Fruit fly (Drosophila melanogaster) whole organism, embryonic: Measurements from ENCODE around the gene gro.

ENCODE experiments used
- Antp ChIP-seq: fragments of 200-800 bp; sonication (Bioruptor generic); optimal IDR thresholded peaks from 3 replicates; lab custom pipeline; 2016; ENCODE audit warnings: missing biosample characterization, missing genetic modification characterization
- Bdp1 ChIP-seq: fragments of 200-800 bp; sonication (Bioruptor generic); optimal IDR thresholded peaks from 3 replicates; lab custom pipeline; 2016; ENCODE audit warnings: missing biosample characterization, missing genetic modification characterization
- Blimp-1 ChIP-seq: fragments of 200-800 bp; sonication (Bioruptor generic); optimal IDR thresholded peaks from 3 replicates; lab custom pipeline; 2018; ENCODE audit warnings: missing biosample characterization, missing genetic modification characterization, mild to moderate bottlenecking, moderate library complexity, missing genetic modification reagents
- C15 ChIP-seq: fragments of 200-800 bp; sonication (Bioruptor generic); IDR thresholded peaks from 3 replicates; pipeline ENCODE4 v1.3.6; 2022; ENCODE audit warnings: missing biosample characterization, missing genetic modification characterization
- CG10147 ChIP-seq: fragments of 200-800 bp; sonication (Bioruptor generic); optimal IDR thresholded peaks from 2 replicates; lab custom pipeline; 2019; ENCODE audit warnings: missing biosample characterization, mild to moderate bottlenecking, missing genetic modification characterization, moderate library complexity
- CG1024 ChIP-seq: fragments of 200-800 bp; sonication (Bioruptor generic); IDR thresholded peaks from 2 replicates; pipeline ENCODE4 v1.3.6; 2022; ENCODE audit warnings: missing biosample characterization, missing genetic modification characterization
- CG10431 ChIP-seq: fragments of 200-800 bp; sonication (Bioruptor generic); optimal IDR thresholded peaks from 3 replicates; lab custom pipeline; 2018; ENCODE audit warnings: missing biosample characterization, mild to moderate bottlenecking, missing genetic modification characterization
- CG10543 ChIP-seq: fragments of 200-800 bp; sonication (Bioruptor generic); optimal IDR thresholded peaks from 3 replicates; lab custom pipeline; 2017; ENCODE audit warnings: missing biosample characterization, mild to moderate bottlenecking, missing genetic modification characterization, moderate library complexity
- CG10654 ChIP-seq: fragments of 200-800 bp; sonication (Bioruptor generic); optimal IDR thresholded peaks from 2 replicates; lab custom pipeline; 2016; ENCODE audit warnings: missing biosample characterization, missing genetic modification characterization
- CG12659 ChIP-seq: fragments of 200-800 bp; sonication (Bioruptor generic); optimal IDR thresholded peaks from 3 replicates; lab custom pipeline; 2017; ENCODE audit warnings: mild to moderate bottlenecking, missing biosample characterization, missing genetic modification reagents, missing genetic modification characterization
- CG12769 ChIP-seq: fragments of 200-800 bp; sonication (Bioruptor generic); optimal IDR thresholded peaks from 2 replicates; lab custom pipeline; 2019; ENCODE audit warnings: missing biosample characterization, mild to moderate bottlenecking, missing genetic modification characterization, moderate library complexity
- CG14965 ChIP-seq: fragments of 200-800 bp; sonication (Bioruptor generic); optimal IDR thresholded peaks from 2 replicates; lab custom pipeline; 2016; ENCODE audit warnings: missing biosample characterization, missing genetic modification characterization, borderline replicate concordance
- CG15269 ChIP-seq: fragments of 200-800 bp; sonication (Bioruptor generic); optimal IDR thresholded peaks from 2 replicates; lab custom pipeline; 2018; ENCODE audit warnings: missing biosample characterization, mild to moderate bottlenecking, missing genetic modification characterization, moderate library complexity
- CG15514 ChIP-seq: fragments of 200-800 bp; sonication (Bioruptor generic); optimal IDR thresholded peaks from 3 replicates; lab custom pipeline; 2017; ENCODE audit warnings: missing biosample characterization, missing genetic modification characterization, mild to moderate bottlenecking, moderate library complexity, missing genetic modification reagents
- CG1603 ChIP-seq: fragments of 200-800 bp; sonication (Bioruptor generic); optimal IDR thresholded peaks from 2 replicates; lab custom pipeline; 2019; ENCODE audit warnings: missing biosample characterization, mild to moderate bottlenecking, missing genetic modification characterization, moderate library complexity
- CG17912 ChIP-seq: fragments of 200-800 bp; sonication (Bioruptor generic); optimal IDR thresholded peaks from 2 replicates; lab custom pipeline; 2018; ENCODE audit warnings: missing biosample characterization, mild to moderate bottlenecking, missing genetic modification characterization
- CG18764 ChIP-seq: fragments of 200-800 bp; sonication (Bioruptor generic); optimal IDR thresholded peaks from 3 replicates; lab custom pipeline; 2016; ENCODE audit warnings: missing biosample characterization, missing genetic modification characterization
- CG2116 ChIP-seq: fragments of 200-800 bp; sonication (Bioruptor generic); optimal IDR thresholded peaks from 3 replicates; lab custom pipeline; 2018; ENCODE audit warnings: missing biosample characterization, mild to moderate bottlenecking, missing genetic modification characterization
- CG30431 ChIP-seq: fragments of 200-800 bp; sonication (Bioruptor generic); optimal IDR thresholded peaks from 2 replicates; lab custom pipeline; 2017; ENCODE audit warnings: missing biosample characterization, missing genetic modification characterization
- CG3281 ChIP-seq: fragments of 200-800 bp; sonication (Bioruptor generic); optimal IDR thresholded peaks from 3 replicates; lab custom pipeline; 2017; ENCODE audit warnings: missing biosample characterization, mild to moderate bottlenecking, missing genetic modification characterization
- CG34224 ChIP-seq: fragments of 200-800 bp; sonication (Bioruptor generic); IDR thresholded peaks from 3 replicates; pipeline ENCODE4 v1.3.6; 2022; ENCODE audit warnings: missing biosample characterization, missing genetic modification characterization; ENCODE audit not compliant: partially characterized antibody
- CG3847 ChIP-seq: fragments of 200-800 bp; sonication (Bioruptor generic); IDR thresholded peaks from 2 replicates; pipeline ENCODE4 v1.3.6; 2022; ENCODE audit warnings: missing biosample characterization, missing genetic modification characterization
- CG4282 ChIP-seq: fragments of 200-800 bp; sonication (Bioruptor generic); optimal IDR thresholded peaks from 2 replicates; lab custom pipeline; 2016; ENCODE audit warnings: missing biosample characterization, missing genetic modification characterization
- CG4360 ChIP-seq: fragments of 200-800 bp; sonication (Bioruptor generic); IDR thresholded peaks from 2 replicates; pipeline ENCODE4 v1.3.6; 2022; ENCODE audit warnings: missing biosample characterization, missing genetic modification characterization
- CG5953 ChIP-seq: fragments of 200-800 bp; sonication (Bioruptor generic); IDR thresholded peaks from 2 replicates; pipeline ENCODE4 v1.3.6; 2022; ENCODE audit warnings: missing biosample characterization, missing genetic modification characterization
- CG8290 ChIP-seq, 3 experiments: fragments of 200-800 bp; sonication (Bioruptor generic); optimal IDR thresholded peaks; 2 replicates each; lab custom pipeline; 2016 to 2019; ENCODE audit warnings: missing biosample characterization in 3 of 3, missing genetic modification characterization in 3 of 3, mild to moderate bottlenecking in 2 of 3, moderate library complexity in 1 of 3
- CG8359 ChIP-seq: fragments of 200-800 bp; sonication (Bioruptor generic); optimal IDR thresholded peaks from 2 replicates; lab custom pipeline; 2017; ENCODE audit warnings: missing biosample characterization, mild to moderate bottlenecking, missing genetic modification characterization, borderline replicate concordance
- Dad ChIP-seq: fragments of 200-800 bp; sonication (Bioruptor generic); optimal IDR thresholded peaks from 3 replicates; lab custom pipeline; 2016; ENCODE audit warnings: missing biosample characterization, missing genetic modification characterization
- Hey ChIP-seq: fragments of 200-800 bp; sonication (Bioruptor generic); optimal IDR thresholded peaks from 3 replicates; lab custom pipeline; 2018; ENCODE audit warnings: missing biosample characterization, mild to moderate bottlenecking, missing genetic modification characterization
- Neu2 ChIP-seq: fragments of 200-800 bp; sonication (Bioruptor generic); optimal IDR thresholded peaks from 3 replicates; lab custom pipeline; 2016; ENCODE audit warnings: missing biosample characterization, missing genetic modification characterization, borderline replicate concordance
- Optix ChIP-seq: fragments of 200-800 bp; sonication (Bioruptor generic); IDR thresholded peaks from 3 replicates; pipeline ENCODE4 v1.3.6; 2022; ENCODE audit warnings: missing biosample characterization, missing genetic modification characterization
- PHDP ChIP-seq: fragments of 200-800 bp; sonication (Bioruptor generic); optimal IDR thresholded peaks from 3 replicates; lab custom pipeline; 2018; ENCODE audit warnings: missing biosample characterization, mild to moderate bottlenecking, missing genetic modification characterization, moderate library complexity
- Ptx1 ChIP-seq: fragments of 200-800 bp; sonication (Bioruptor generic); IDR thresholded peaks from 2 replicates; pipeline ENCODE4 v1.3.6; 2022; ENCODE audit warnings: missing biosample characterization, missing genetic modification characterization
- Tbp ChIP-seq: fragments of >200 bp; optimal IDR thresholded peaks from 2 replicates; lab custom pipeline; 2018; ENCODE audit warnings: missing biosample characterization, missing genetic modification characterization
- chif ChIP-seq, 2 experiments: fragments of 200-800 bp; sonication (Bioruptor generic); optimal IDR thresholded peaks; 3 replicates each; lab custom pipeline; 2016; ENCODE audit warnings: missing biosample characterization in 2 of 2, missing genetic modification characterization in 2 of 2
- chm ChIP-seq: fragments of 200-800 bp; sonication (Bioruptor generic); IDR thresholded peaks from 2 replicates; pipeline ENCODE4 v1.3.6; 2022; ENCODE audit warnings: missing biosample characterization, missing genetic modification characterization
- crc ChIP-seq: fragments of 200-800 bp; sonication (Bioruptor generic); optimal IDR thresholded peaks from 2 replicates; lab custom pipeline; 2016; ENCODE audit warnings: missing biosample characterization, missing genetic modification characterization
- en ChIP-seq: fragments of 200-800 bp; sonication (Bioruptor generic); optimal IDR thresholded peaks from 2 replicates; lab custom pipeline; 2016; ENCODE audit warnings: missing biosample characterization, missing genetic modification characterization
- fu2 ChIP-seq: fragments of 200-800 bp; sonication (Bioruptor generic); optimal IDR thresholded peaks from 2 replicates; lab custom pipeline; 2016; ENCODE audit warnings: missing biosample characterization, missing genetic modification characterization
- gcm ChIP-seq: fragments of 200-800 bp; sonication (Bioruptor generic); optimal IDR thresholded peaks from 2 replicates; lab custom pipeline; 2019; ENCODE audit warnings: missing biosample characterization, mild to moderate bottlenecking, missing genetic modification characterization, moderate library complexity
- jigr1 ChIP-seq: fragments of 200-800 bp; sonication (Bioruptor generic); IDR thresholded peaks from 3 replicates; pipeline ENCODE4 v1.3.6; 2022; ENCODE audit warnings: missing biosample characterization, missing genetic modification characterization
- kah ChIP-seq: fragments of 200-800 bp; sonication (Bioruptor generic); optimal IDR thresholded peaks from 2 replicates; lab custom pipeline; 2018; ENCODE audit warnings: missing biosample characterization, mild to moderate bottlenecking, missing genetic modification characterization
- kay ChIP-seq: fragments of 200-800 bp; sonication (Bioruptor generic); optimal IDR thresholded peaks from 2 replicates; lab custom pipeline; 2016; ENCODE audit warnings: missing biosample characterization, missing genetic modification characterization
- lmd ChIP-seq: fragments of 200-800 bp; sonication (Bioruptor generic); IDR thresholded peaks from 2 replicates; pipeline ENCODE4 v1.3.6; 2022; ENCODE audit warnings: missing biosample characterization, missing genetic modification characterization
- lola ChIP-seq, 3 experiments: fragments of >200 bp in 2 of 3; fragments of 200-800 bp in 1 of 3; sonication (Bioruptor generic) in 1 of 3; optimal IDR thresholded peaks; 2 replicates each; lab custom pipeline; 2017 to 2019; ENCODE audit warnings: missing biosample characterization in 3 of 3, missing genetic modification characterization in 3 of 3, mild to moderate bottlenecking in 1 of 3, moderate library complexity in 1 of 3
- run ChIP-seq: fragments of 200-800 bp; sonication (Bioruptor generic); optimal IDR thresholded peaks from 3 replicates; lab custom pipeline; 2018; ENCODE audit warnings: missing biosample characterization, mild to moderate bottlenecking, missing genetic modification characterization
- sens ChIP-seq: fragments of 200-800 bp; sonication (Bioruptor generic); peaks from one replicate; lab custom pipeline; 2016; ENCODE audit warnings: missing biosample characterization, missing genetic modification characterization
- stc ChIP-seq: fragments of 200-800 bp; sonication (Bioruptor generic); IDR thresholded peaks from 2 replicates; pipeline ENCODE4 v1.3.6; 2022; ENCODE audit warnings: missing biosample characterization, missing genetic modification characterization
- twi ChIP-seq: fragments of 200-800 bp; optimal IDR thresholded peaks from 2 replicates; lab custom pipeline; 2019; ENCODE audit warnings: missing biosample characterization, mild to moderate bottlenecking, missing genetic modification characterization, moderate library complexity
- wdn ChIP-seq: fragments of 200-800 bp; sonication (Bioruptor generic); IDR thresholded peaks from 2 replicates; pipeline ENCODE4 v1.3.6; 2022; ENCODE audit warnings: missing biosample characterization, missing genetic modification characterization
- zen2 ChIP-seq: fragments of 200-800 bp; sonication (Bioruptor generic); IDR thresholded peaks from 3 replicates; pipeline ENCODE4 v1.3.6; 2022; ENCODE audit warnings: missing biosample characterization, missing genetic modification characterization; ENCODE audit not compliant: partially characterized antibody

gro gene

DNA sequence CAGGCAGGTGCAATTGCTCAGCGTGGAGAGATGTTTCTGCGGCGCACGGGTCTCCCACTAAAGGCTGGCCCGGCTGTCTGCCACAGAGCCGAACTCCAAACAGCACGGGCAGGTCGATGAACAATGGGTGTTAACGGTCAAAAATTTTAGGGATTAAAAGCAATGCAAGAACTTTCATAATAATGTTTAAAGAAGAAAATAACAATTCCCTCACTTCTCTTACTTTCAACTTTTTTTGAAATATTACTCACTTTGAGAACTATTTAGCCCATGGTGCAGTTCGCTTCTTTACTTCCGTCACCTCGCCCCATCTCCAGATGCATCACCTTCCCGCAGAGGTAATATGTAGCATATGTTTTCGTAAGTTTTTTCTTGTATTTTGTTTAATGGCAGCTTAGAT lies 30.9 kb downstream of the gro start (continued):
- TF ChIP-seq gcm (GFP tag; lab: Kevin White, UChicago) (no peak), Blimp-1 (GFP tag; lab: Kevin White, UChicago) (peak; percentile 41), C15 (GFP tag; lab: Robert Waterston, UW) (no peak), CG30431 (GFP tag; lab: Kevin White, UChicago) (no peak), lmd (GFP tag; lab: Robert Waterston, UW) (peak; percentile 44; the same call in 1 of the 2 replicates), sens (GFP tag; lab: Kevin White, UChicago) (peak; percentile 85), kah (GFP tag; lab: Kevin White, UChicago) (no peak), Ptx1 (GFP tag; lab: Robert Waterston, UW) (peak; percentile 36; the same call in 1 of the 2 replicates), CG2116 (GFP tag; lab: Kevin White, UChicago) (no peak), CG10431 (GFP tag; lab: Kevin White, UChicago) (no peak), CG12659 (GFP tag; lab: Kevin White, UChicago) (no peak), Neu2 (GFP tag; lab: Kevin White, UChicago) (no peak), CG4282 (GFP tag; lab: Kevin White, UChicago) (no peak), stc (GFP tag; lab: Robert Waterston, UW) (peak; percentile 49; the same call in 1 of the 2 replicates), PHDP (tag; lab: Kevin White, UChicago) (no peak), kay (no peak), zen2 (GFP tag; lab: Robert Waterston, UW) (no peak), CG10147 (GFP tag; lab: Kevin White, UChicago) (no peak), CG14965 (no peak), Optix (GFP tag; lab: Robert Waterston, UW) (0 out of 3 replicates have a peak, but pooled peaks have one; percentile 36), crc (no peak), Bdp1 (GFP tag; lab: Kevin White, UChicago) (no peak), CG10654 (GFP tag; lab: Kevin White, UChicago) (no peak), CG34224 (GFP tag; lab: Robert Waterston, UW) (no peak), CG15514 (GFP tag; lab: Kevin White, UChicago) (no peak), wdn (no peak), lola (GFP tag; optimal IDR thresholded peaks at IDR 0.05; lab: Kevin White, UChicago) (peak in 1 of 3 experiments; percentile 19), CG3281 (GFP tag; lab: Kevin White, UChicago) (no peak), Tbp (GFP tag; lab: Kevin White, UChicago) (no peak), CG12769 (no peak), CG17912 (GFP tag; lab: Kevin White, UChicago) (no peak), CG3847 (GFP tag; lab: Robert Waterston, UW) (no peak), CG1603 (tag; lab: Kevin White, UChicago) (peak; percentile 62), chif (GFP tag; optimal IDR thresholded peaks at IDR 0.05; lab: Kevin White, UChicago) (peak; percentile 36 to 38), twi (tag; lab: Kevin White, UChicago) (no peak), fu2 (no peak), CG10543 (no peak), CG8290 (GFP tag; optimal IDR thresholded peaks at IDR 0.05; lab: Kevin White, UChicago) (no peak), CG8290 (tag; optimal IDR thresholded peaks at IDR 0.05; lab: Kevin White, UChicago) (no peak), jigr1 (GFP tag; lab: Robert Waterston, UW) (no peak), CG5953 (GFP tag; lab: Robert Waterston, UW) (peak; percentile 45; the same call in 1 of the 2 replicates), CG15269 (tag; lab: Kevin White, UChicago) (no peak), Antp (GFP tag; lab: Kevin White, UChicago) (no peak), run (no peak), CG8359 (no peak), chm (GFP tag; lab: Robert Waterston, UW) (no peak), Dad (GFP tag; lab: Kevin White, UChicago) (no peak), en (no peak), CG4360 (GFP tag; lab: Robert Waterston, UW) (no peak), CG18764 (GFP tag; lab: Kevin White, UChicago) (no peak), CG1024 (no peak), Hey (tag; lab: Kevin White, UChicago) (no peak)
